Worm (Caenorhabditis elegans) whole organism, young adult: ENCODE measurements around the gene EGAP1.5.

Experiments
- B0035.1 ChIP-seq: sonication (generic microtip); optimal IDR thresholded peaks from 2 replicates; lab custom pipeline; 2016; ENCODE audit warnings: missing genetic modification characterization, mild to moderate bottlenecking, missing compliant biosample characterization, missing genotype, missing genetic modification reagents
- B0336.3 ChIP-seq: fragments of 200-800 bp; sonication (Bioruptor generic); IDR thresholded peaks from 2 replicates; pipeline ENCODE4 v1.3.6; 2022; ENCODE audit warnings: missing genetic modification characterization, missing compliant biosample characterization
- F10E7.11 ChIP-seq: sonication (generic microtip); optimal IDR thresholded peaks from 2 replicates; lab custom pipeline; 2017; ENCODE audit warnings: mild to moderate bottlenecking, missing genetic modification characterization, moderate library complexity, missing compliant biosample characterization
- K12H6.12 ChIP-seq: fragments of 200-800 bp; sonication (Bioruptor generic); optimal IDR thresholded peaks from 2 replicates; lab custom pipeline; 2018; ENCODE audit warnings: mild to moderate bottlenecking, missing genetic modification characterization, missing compliant biosample characterization
- Y53G8AR.9 ChIP-seq: fragments of 200-800 bp; sonication (Bioruptor generic); conservative IDR thresholded peaks from 2 replicates; pipeline ENCODE4 v1.3.6; 2022; ENCODE audit warnings: missing genetic modification reagents, missing genetic modification characterization, missing compliant biosample characterization
- Y56A3A.18 ChIP-seq: fragments of 200-800 bp; sonication (Bioruptor generic); IDR thresholded peaks from 2 replicates; pipeline ENCODE4 v1.3.6; 2022; ENCODE audit warnings: missing genetic modification reagents, missing genetic modification characterization, missing compliant biosample characterization
- Y79H2A.3 ChIP-seq: fragments of 200-800 bp; sonication (Bioruptor generic); conservative IDR thresholded peaks from 2 replicates; pipeline ENCODE4 v1.3.6; 2022; ENCODE audit warnings: missing genetic modification reagents, missing genetic modification characterization, missing compliant biosample characterization
- Y95B8A.8 ChIP-seq: fragments of 200-800 bp; sonication (Bioruptor generic); IDR thresholded peaks from 2 replicates; pipeline ENCODE4 v1.3.6; 2022; ENCODE audit warnings: missing genetic modification reagents, missing genetic modification characterization, missing compliant biosample characterization
- ama-1 ChIP-seq, 3 experiments: fragments of 150-350 bp in 1 of 3; sonication (generic microtip) in 2 of 3; optimal IDR thresholded peaks; 2 replicates each; lab custom pipeline; 2014 to 2018; ENCODE audit warnings: missing biosample characterization in 2 of 3, missing genetic modification characterization in 2 of 3, missing genetic modification reagents in 2 of 3
- aptf-3 ChIP-seq: fragments of 200-800 bp; sonication (Bioruptor generic); IDR thresholded peaks from 2 replicates; pipeline ENCODE4 v1.3.6; 2022; ENCODE audit warnings: missing genetic modification characterization, missing compliant biosample characterization
- athp-1 ChIP-seq: sonication (generic microtip); optimal IDR thresholded peaks from 2 replicates; lab custom pipeline; 2017; ENCODE audit warnings: mild to moderate bottlenecking, missing genetic modification characterization, missing compliant biosample characterization
- attf-6 ChIP-seq: fragments of 200-800 bp; sonication (Bioruptor generic); IDR thresholded peaks from 2 replicates; pipeline ENCODE4 v1.3.6; 2022; ENCODE audit warnings: missing genetic modification reagents, missing genetic modification characterization, missing compliant biosample characterization
- ceh-27 ChIP-seq: fragments of 200-800 bp; sonication (Bioruptor generic); optimal IDR thresholded peaks from 2 replicates; lab custom pipeline; 2018; ENCODE audit warnings: mild to moderate bottlenecking, missing genetic modification characterization, moderate library complexity, missing compliant biosample characterization
- ceh-58 ChIP-seq: fragments of 200-800 bp; sonication (Bioruptor generic); IDR thresholded peaks from 2 replicates; pipeline ENCODE4 v1.3.6; 2022; ENCODE audit warnings: missing genetic modification characterization, missing compliant biosample characterization
- chd-7 ChIP-seq: sonication (generic microtip); optimal IDR thresholded peaks from 2 replicates; lab custom pipeline; 2016; ENCODE audit warnings: mild to moderate bottlenecking, missing genetic modification characterization, moderate library complexity, missing compliant biosample characterization
- dox-1 ChIP-seq: fragments of 200-800 bp; sonication (Bioruptor generic); IDR thresholded peaks from 2 replicates; pipeline ENCODE4 v1.3.6; 2022; ENCODE audit warnings: missing genetic modification reagents, missing genetic modification characterization, missing compliant biosample characterization
- dpl-1 ChIP-seq: fragments of 150-350 bp; optimal IDR thresholded peaks from 2 replicates; lab custom pipeline; 2014; ENCODE audit warnings: missing biosample characterization, missing genetic modification reagents, missing genetic modification characterization
- efl-1 ChIP-seq: fragments of 150-350 bp; optimal IDR thresholded peaks from 2 replicates; lab custom pipeline; 2014; ENCODE audit warnings: missing biosample characterization, missing genetic modification reagents, missing genetic modification characterization
- egl-18 ChIP-seq: fragments of 200-800 bp; sonication (Bioruptor generic); IDR thresholded peaks from 2 replicates; pipeline ENCODE4 v1.3.6; 2022; ENCODE audit warnings: missing genetic modification reagents, missing genetic modification characterization, missing compliant biosample characterization
- egl-44 ChIP-seq: fragments of 200-800 bp; sonication (Bioruptor generic); IDR thresholded peaks from 2 replicates; pipeline ENCODE4 v1.3.6; 2022; ENCODE audit warnings: missing genetic modification reagents, missing genetic modification characterization, missing compliant biosample characterization
- hmg-20 ChIP-seq: fragments of 200-800 bp; sonication (Bioruptor generic); IDR thresholded peaks from 2 replicates; pipeline ENCODE4 v1.3.6; 2022; ENCODE audit warnings: missing genetic modification reagents, missing genetic modification characterization, missing compliant biosample characterization
- lin-26 ChIP-seq: fragments of 200-800 bp; sonication (Bioruptor generic); IDR thresholded peaks from 2 replicates; pipeline ENCODE4 v1.3.6; 2022; ENCODE audit warnings: missing genetic modification reagents, missing genetic modification characterization, missing compliant biosample characterization
- lin-40 ChIP-seq: sonication (generic microtip); optimal IDR thresholded peaks from 2 replicates; lab custom pipeline; 2016; ENCODE audit warnings: missing genetic modification characterization, mild to moderate bottlenecking, missing compliant biosample characterization, missing genotype, missing genetic modification reagents
- lir-1 ChIP-seq: fragments of 200-800 bp; sonication (Bioruptor generic); conservative IDR thresholded peaks from 2 replicates; pipeline ENCODE4 v1.3.6; 2022; ENCODE audit warnings: missing genetic modification reagents, missing genetic modification characterization, missing compliant biosample characterization
- madf-6 ChIP-seq: fragments of 200-800 bp; sonication (Bioruptor generic); IDR thresholded peaks from 2 replicates; pipeline ENCODE4 v1.3.6; 2022; ENCODE audit warnings: missing genetic modification reagents, missing genetic modification characterization, missing compliant biosample characterization
- mcd-1 ChIP-seq: fragments of 200-800 bp; sonication (Bioruptor generic); IDR thresholded peaks from 2 replicates; pipeline ENCODE4 v1.3.6; 2022; ENCODE audit warnings: missing genetic modification reagents, missing genetic modification characterization, missing compliant biosample characterization
- nfyb-1 ChIP-seq: fragments of 200-800 bp; sonication (Bioruptor generic); IDR thresholded peaks from 2 replicates; pipeline ENCODE4 v1.3.6; 2022; ENCODE audit warnings: missing genetic modification reagents, missing genetic modification characterization, missing compliant biosample characterization
- nhr-80 ChIP-seq: sonication (generic microtip); optimal IDR thresholded peaks from 2 replicates; lab custom pipeline; 2016; ENCODE audit warnings: missing genetic modification characterization, missing compliant biosample characterization
- nhr-90 ChIP-seq: sonication (generic microtip); optimal IDR thresholded peaks from 2 replicates; lab custom pipeline; 2016; ENCODE audit warnings: missing genotype, mild to moderate bottlenecking, missing genetic modification characterization, missing compliant biosample characterization
- rec-8 ChIP-seq, 2 experiments: sonication (generic microtip); optimal IDR thresholded peaks; 2 replicates each; lab custom pipeline; 2016; ENCODE audit warnings: mild to moderate bottlenecking in 2 of 2, missing genetic modification characterization in 2 of 2, missing genetic modification reagents in 2 of 2, missing genotype in 2 of 2, missing biosample characterization in 1 of 2, missing compliant biosample characterization in 1 of 2, moderate library complexity in 1 of 2
- repo-1 ChIP-seq: sonication (generic microtip); optimal IDR thresholded peaks from 2 replicates; lab custom pipeline; 2017; ENCODE audit warnings: mild to moderate bottlenecking, missing genetic modification characterization, missing compliant biosample characterization
- sdz-38 ChIP-seq: sonication (generic microtip); optimal IDR thresholded peaks from 2 replicates; lab custom pipeline; 2016; ENCODE audit warnings: missing genotype, missing genetic modification characterization, missing compliant biosample characterization
- snpc-4 ChIP-seq, 5 experiments: fragments of 150-350 bp in 1 of 5; sonication (generic microtip) in 4 of 5; optimal IDR thresholded peaks; 2 replicates each; lab custom pipeline; 2014 to 2018; ENCODE audit warnings: missing genetic modification characterization in 5 of 5, missing biosample characterization in 3 of 5, antibody characterized with exemption in 2 of 5, mild to moderate bottlenecking in 2 of 5, missing compliant biosample characterization in 2 of 5, missing genotype in 2 of 5, moderate library complexity in 2 of 5, missing genetic modification reagents in 1 of 5
- tbx-9 ChIP-seq: sonication (generic microtip); optimal IDR thresholded peaks from 2 replicates; lab custom pipeline; 2016; ENCODE audit warnings: borderline replicate concordance, missing genetic modification characterization, inconsistent platforms, missing compliant biosample characterization
- zfh-2 ChIP-seq: fragments of 200-800 bp; sonication (Bioruptor generic); conservative IDR thresholded peaks from 2 replicates; pipeline ENCODE4 v1.3.6; 2022; ENCODE audit warnings: missing genetic modification reagents, missing genetic modification characterization, missing compliant biosample characterization
- zim-3 ChIP-seq: sonication (generic microtip); optimal IDR thresholded peaks from 2 replicates; lab custom pipeline; 2017; ENCODE audit warnings: mild to moderate bottlenecking, missing genetic modification characterization, moderate library complexity, missing compliant biosample characterization
- ztf-18 ChIP-seq: sonication (generic microtip); optimal IDR thresholded peaks from 2 replicates; lab custom pipeline; 2016; ENCODE audit warnings: missing genotype, mild to moderate bottlenecking, missing genetic modification characterization, missing compliant biosample characterization

EGAP1.5 gene

DNA sequence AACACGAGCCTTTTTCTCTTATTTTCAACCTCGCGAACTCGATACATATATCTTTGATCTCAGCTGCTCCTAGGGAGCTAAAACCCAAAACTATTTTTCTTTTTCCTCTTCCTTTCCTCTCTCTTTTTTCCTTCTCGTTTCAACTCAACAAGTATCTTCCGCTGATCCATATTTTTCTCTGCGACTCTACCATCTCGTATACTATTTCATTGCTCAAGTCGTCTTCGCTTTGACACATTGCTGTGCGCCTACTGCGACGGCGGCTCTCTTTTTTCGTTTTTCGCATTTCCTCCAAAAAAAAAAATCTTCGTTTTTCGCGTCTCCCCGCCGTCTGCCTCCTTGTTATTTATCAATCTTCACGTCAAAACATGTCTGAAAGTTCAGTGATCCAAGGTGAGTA is 18.3 kb downstream of the EGAP1.5 start (continued):
- TF ChIP-seq zfh-2 (peak; percentile 65), attf-6 (no peak), dpl-1 (no peak), mcd-1 (GFP tag; lab: Robert Waterston, UW) (0 out of 2 replicates have a peak, but pooled peaks have one; percentile 9), efl-1 (GFP tag; lab: Kevin White, UChicago) (no peak), egl-44 (no peak), K12H6.12 (tag; lab: Kevin White, UChicago) (peak; percentile 48), lir-1 (GFP tag; lab: Robert Waterston, UW) (no peak), egl-18 (GFP tag; lab: Robert Waterston, UW) (no peak), sdz-38 (tag; lab: Kevin White, UChicago) (no peak), Y53G8AR.9 (GFP tag; lab: Robert Waterston, UW) (no peak)

DNA sequence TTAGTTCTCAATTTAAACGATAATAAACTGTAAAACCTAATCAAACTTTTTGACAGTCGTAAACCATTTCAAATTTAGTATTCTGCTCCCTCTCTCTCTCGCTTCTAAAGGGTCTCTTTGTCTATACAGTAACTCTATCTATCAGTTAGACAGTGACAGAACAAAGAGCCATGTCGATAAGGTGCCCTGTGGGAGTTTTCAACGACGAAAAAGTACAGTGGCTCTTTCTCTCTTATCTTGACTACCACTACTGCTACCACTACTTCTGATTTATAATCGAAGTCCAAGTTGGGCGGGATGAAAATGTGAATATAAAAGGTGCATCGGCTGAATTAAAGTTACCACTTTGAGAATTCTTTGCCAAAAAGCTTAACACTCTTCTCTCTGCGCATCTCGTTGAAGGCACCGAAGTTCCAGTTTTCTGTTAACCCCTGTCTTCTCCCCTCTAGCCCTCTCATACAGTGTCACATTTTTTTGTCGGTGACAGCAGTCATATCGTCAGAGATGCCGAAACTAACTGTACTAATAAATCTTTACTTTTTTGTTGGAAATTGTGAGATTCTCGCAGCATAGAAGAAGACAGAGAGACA is 19.3 kb downstream of the EGAP1.5 start:
- TF ChIP-seq Y56A3A.18, result 0 out of 2 replicates have a peak, but pooled peaks have one; percentile 23
- no peak for TF ChIP-seq lin-26 (GFP tag; lab: Robert Waterston, UW)
- peak; percentile 15 for TF ChIP-seq zim-3 (tag; lab: Kevin White, UChicago)
- 0 out of 2 replicates have a peak, but pooled peaks have one; percentile 15 for TF ChIP-seq aptf-3 (GFP tag; lab: Robert Waterston, UW)
- TF ChIP-seq nhr-80, result peak; percentile 12
- peak; percentile 16 for TF ChIP-seq ama-1 (optimal IDR thresholded peaks at IDR 0.05; lab: Kevin White, UChicago)
- TF ChIP-seq ama-1 (GFP tag; optimal IDR thresholded peaks at IDR 0.05; lab: Kevin White, UChicago), result no peak

DNA sequence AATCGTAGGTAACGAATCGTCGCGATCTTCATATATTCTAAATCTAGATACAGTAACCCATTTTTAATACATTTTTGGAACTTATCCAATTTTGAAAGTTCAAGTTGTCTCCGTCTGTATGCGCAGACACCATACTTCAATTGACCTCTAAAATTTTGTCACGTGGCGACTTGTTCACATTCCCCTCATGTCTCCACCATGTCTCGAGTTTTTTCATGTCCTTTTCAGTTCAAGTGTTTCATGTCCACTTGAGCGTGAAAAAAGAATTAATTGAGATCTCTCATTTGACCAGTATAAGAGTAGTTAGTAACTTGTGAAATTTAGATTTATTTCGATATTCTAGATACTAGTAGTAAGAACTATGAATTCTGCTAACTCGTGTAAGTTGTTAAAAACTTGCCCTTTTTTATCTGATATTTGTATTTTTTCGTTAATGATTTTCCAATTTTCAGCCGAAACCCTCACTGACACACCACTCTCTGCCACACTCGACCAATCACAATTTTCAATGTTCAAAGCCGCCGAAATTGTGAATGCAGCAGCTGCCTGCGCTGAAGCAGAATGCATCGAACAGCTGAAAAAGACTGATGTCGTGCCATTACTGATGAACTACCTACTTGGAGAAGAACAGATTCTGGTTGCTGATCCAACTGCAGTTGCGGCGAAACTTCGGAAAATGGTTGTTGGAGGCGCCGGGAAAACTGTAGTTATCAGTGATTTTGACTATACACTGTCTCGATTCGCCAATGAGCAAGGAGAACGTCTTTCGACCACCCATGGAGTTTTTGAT is 20.3 kb downstream of the EGAP1.5 start:
- 0 out of 2 replicates have a peak, but pooled peaks have one; percentile 6 for TF ChIP-seq zfh-2
- TF ChIP-seq ceh-58, result 0 out of 2 replicates have a peak, but pooled peaks have one; percentile 58
- TF ChIP-seq Y95B8A.8 (GFP tag; lab: Robert Waterston, UW), result no peak
- peak; percentile 86 for TF ChIP-seq ceh-27 (GFP tag; lab: Kevin White, UChicago)
- TF ChIP-seq lin-40 (tag; lab: Kevin White, UChicago), result peak; percentile 25
- TF ChIP-seq tbx-9 (tag; lab: Kevin White, UChicago), result no peak
- TF ChIP-seq chd-7 (tag; lab: Kevin White, UChicago), result peak; percentile 7
- TF ChIP-seq, all 124 proteins: peak for 5

DNA sequence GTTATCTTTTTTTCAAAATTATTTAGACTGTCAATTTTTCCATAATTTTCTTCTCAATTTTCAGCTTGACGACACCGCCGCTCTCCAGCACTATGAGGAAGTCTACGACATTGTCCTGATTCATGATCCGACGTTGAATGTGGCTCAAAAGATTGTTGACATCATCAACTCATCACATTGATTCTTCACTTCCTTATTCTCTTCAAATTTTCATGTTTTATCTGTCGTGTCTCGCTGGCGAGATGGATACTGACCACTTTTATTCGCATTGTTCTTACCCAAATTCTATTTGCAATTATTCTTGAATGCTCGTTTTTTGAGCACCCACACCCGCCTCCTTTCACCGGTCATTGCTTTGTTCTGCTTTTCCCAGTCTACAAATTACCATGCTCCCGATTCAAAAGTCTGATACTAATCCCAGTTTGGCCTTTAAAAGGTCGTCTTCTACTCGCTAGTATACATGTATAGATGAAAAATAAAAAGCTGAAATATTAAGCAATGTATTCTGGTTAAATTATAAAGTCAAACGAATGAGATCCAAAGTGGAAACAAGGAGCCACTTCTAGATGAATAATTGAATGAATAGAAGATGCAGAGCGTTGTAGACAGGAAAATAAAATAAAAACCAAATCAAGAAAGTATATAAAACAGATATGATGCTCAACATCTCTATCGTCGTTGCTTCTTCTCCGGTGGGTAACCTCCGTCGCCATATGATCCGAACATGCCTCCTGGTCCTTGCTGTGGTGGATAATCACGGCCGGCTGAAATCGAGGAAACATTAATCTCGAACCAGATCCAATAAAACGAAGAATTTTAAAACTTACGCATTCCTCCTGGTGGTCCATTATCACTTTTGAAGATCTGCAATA is 21.8 kb downstream of the EGAP1.5 start:
- TF ChIP-seq F10E7.11 (tag; lab: Kevin White, UChicago) (peak; percentile 21), ztf-18 (no peak), snpc-4 (GFP tag; optimal IDR thresholded peaks at IDR 0.05; lab: Kevin White, UChicago) (peak; percentile 36), snpc-4 (tag; optimal IDR thresholded peaks at IDR 0.05; lab: Kevin White, UChicago) (no peak), ama-1 (optimal IDR thresholded peaks at IDR 0.05; lab: Kevin White, UChicago) (peak; percentile 2), ama-1 (GFP tag; optimal IDR thresholded peaks at IDR 0.05; lab: Kevin White, UChicago) (peak in 1 of 2 experiments; percentile 70), nhr-90 (tag; lab: Kevin White, UChicago) (no peak), B0336.3 (GFP tag; lab: Robert Waterston, UW) (peak; percentile 66), dox-1 (peak; percentile 35; the same call in 1 of the 2 replicates), B0035.1 (tag; lab: Kevin White, UChicago) (peak; percentile 23), athp-1 (tag; lab: Kevin White, UChicago) (peak; percentile 31), lir-1 (GFP tag; lab: Robert Waterston, UW) (no peak), madf-6 (GFP tag; lab: Robert Waterston, UW) (0 out of 2 replicates have a peak, but pooled peaks have one; percentile 23), Y56A3A.18 (0 out of 2 replicates have a peak, but pooled peaks have one; percentile 74), repo-1 (peak; percentile 49), rec-8 (tag; optimal IDR thresholded peaks at IDR 0.05; lab: Kevin White, UChicago) (peak; percentile 7 to 29), nfyb-1 (GFP tag; lab: Robert Waterston, UW) (0 out of 2 replicates have a peak, but pooled peaks have one; percentile 54), Y79H2A.3 (GFP tag; lab: Robert Waterston, UW) (0 out of 2 replicates have a peak, but pooled peaks have one; percentile 49), Y53G8AR.9 (GFP tag; lab: Robert Waterston, UW) (peak; percentile 63), hmg-20 (GFP tag; lab: Robert Waterston, UW) (peak; percentile 28; the same call in 1 of the 2 replicates), lin-40 (tag; lab: Kevin White, UChicago) (no peak)
